Fruit fly (Drosophila melanogaster): ENCODE data around the gene Usp32.

Usp32 gene

dm6 chr3L:19929051-19929718 is 58.2 kb downstream of the Usp32 start (continued):
- TF ChIP-seq hbn (GFP tag; IDR thresholded peaks at IDR 0.05; ENCODE audit: partially characterized antibody) (no peak), z (GFP tag; IDR thresholded peaks at IDR 0.05) (no peak), mld (GFP tag; IDR thresholded peaks at IDR 0.05; ENCODE audit: partially characterized antibody) (no peak), CG1832 (GFP tag; optimal IDR thresholded peaks at IDR 0.05) (peak; percentile 88), Taf1 (GFP tag; IDR thresholded peaks at IDR 0.05) (no peak), CG17612 (GFP tag; IDR thresholded peaks at IDR 0.05) (no peak), CG13296 (GFP tag; optimal IDR thresholded peaks at IDR 0.05) (no peak), mirr (GFP tag; optimal IDR thresholded peaks at IDR 0.05) (no peak), gt (GFP tag; IDR thresholded peaks at IDR 0.05) (no peak), CG11504 (tag; optimal IDR thresholded peaks at IDR 0.05) (peak; percentile 35), gsb (GFP tag; IDR thresholded peaks at IDR 0.05) (no peak), sna (GFP tag; IDR thresholded peaks at IDR 0.05; ENCODE audit: partially characterized antibody) (no peak), nau (GFP tag; optimal IDR thresholded peaks at IDR 0.05) (no peak), CG17328 (GFP tag; IDR thresholded peaks at IDR 0.05) (no peak), repo (GFP tag; optimal IDR thresholded peaks at IDR 0.05) (no peak), CG32532 (GFP tag; IDR thresholded peaks at IDR 0.05) (0 out of 2 replicates have a peak, but pooled peaks have one; percentile 31), CG5245 (GFP tag; optimal IDR thresholded peaks at IDR 0.05) (no peak), Mrtf (GFP tag; IDR thresholded peaks at IDR 0.05) (no peak), maf-S (GFP tag; optimal IDR thresholded peaks at IDR 0.05) (no peak), ase (GFP tag; IDR thresholded peaks at IDR 0.05) (no peak), zen (tag; optimal IDR thresholded peaks at IDR 0.05) (no peak), CG17359 (tag; optimal IDR thresholded peaks at IDR 0.05) (peak; percentile 8), trh (GFP tag; optimal IDR thresholded peaks at IDR 0.05) (no peak), CG16863 (GFP tag; optimal IDR thresholded peaks at IDR 0.05) (no peak), gfzf (GFP tag; optimal IDR thresholded peaks at IDR 0.05) (no peak), CG12744 (GFP tag; optimal IDR thresholded peaks at IDR 0.05) (no peak), CG1602 (GFP tag; optimal IDR thresholded peaks at IDR 0.05) (no peak), tgo (GFP tag; IDR thresholded peaks at IDR 0.05) (no peak), E2f2 (GFP tag; IDR thresholded peaks at IDR 0.05) (0 out of 2 replicates have a peak, but pooled peaks have one; percentile 6), CG30431 (GFP tag; optimal IDR thresholded peaks at IDR 0.05) (no peak), Chrac-16 (GFP tag; optimal IDR thresholded peaks at IDR 0.05) (no peak), Mad (GFP tag; optimal IDR thresholded peaks at IDR 0.05) (no peak), klu (GFP tag; IDR thresholded peaks at IDR 0.05) (no peak), CrebB (tag; optimal IDR thresholded peaks at IDR 0.05) (no peak), ewg (GFP tag; optimal IDR thresholded peaks at IDR 0.05) (no peak), CG11085 (GFP tag; IDR thresholded peaks at IDR 0.05) (no peak), abd-A (tag; optimal IDR thresholded peaks at IDR 0.05) (no peak), CG12391 (tag; optimal IDR thresholded peaks at IDR 0.05) (peak; percentile 47), Max (GFP tag; optimal IDR thresholded peaks at IDR 0.05) (no peak), zfh1 (GFP tag; IDR thresholded peaks at IDR 0.05) (no peak), CG2202 (tag; optimal IDR thresholded peaks at IDR 0.05) (no peak), GATAe (GFP tag; conservative IDR thresholded peaks at IDR 0.05) (no peak), CG2116 (GFP tag; optimal IDR thresholded peaks at IDR 0.05) (no peak), CG8944 (GFP tag; optimal IDR thresholded peaks at IDR 0.05) (no peak), CG1529 (GFP tag; optimal IDR thresholded peaks at IDR 0.05) (no peak), crol (GFP tag; IDR thresholded peaks at IDR 0.05) (peak; percentile 84), B-H1 (GFP tag; IDR thresholded peaks at IDR 0.05) (no peak), lov (optimal IDR thresholded peaks at IDR 0.05) (no peak), lov (GFP tag; IDR thresholded peaks at IDR 0.05) (0 out of 3 replicates have a peak, but pooled peaks have one; percentile 17), ranshi (GFP tag; IDR thresholded peaks at IDR 0.05) (no peak), B-H2 (GFP tag; optimal IDR thresholded peaks at IDR 0.05) (no peak), sqz (GFP tag; optimal IDR thresholded peaks at IDR 0.05) (peak; percentile 92)

Measured in whole organism, embryonic.